Worm (Caenorhabditis elegans) whole organism, L4/young adult: ENCODE results near the gene F14B8.4.

Experiments used
- W03F9.2 ChIP-seq: fragments of 150-350 bp; optimal IDR thresholded peaks from 2 replicates; lab custom pipeline; 2014; ENCODE audit warnings: missing biosample characterization, missing genetic modification characterization
- dao-5 ChIP-seq: sonication (generic microtip); optimal IDR thresholded peaks from 2 replicates; lab custom pipeline; 2016; ENCODE audit warnings: missing genotype, missing genetic modification characterization, moderate library complexity, missing compliant biosample characterization
- him-1 ChIP-seq: sonication (generic microtip); optimal IDR thresholded peaks from 2 replicates; lab custom pipeline; 2016; ENCODE audit warnings: missing genotype, missing genetic modification reagents, missing genetic modification characterization, missing compliant biosample characterization

ce11 chrX:6874723-6875122 is 25.0 kb downstream of the F14B8.4 start, which contains the start of gene F41C6.4:
- TF ChIP-seq dao-5 = no peak
- no peak for TF ChIP-seq him-1
- no peak for TF ChIP-seq W03F9.2 (tag; lab: Kevin White, UChicago)
